Fruit fly (Drosophila melanogaster) whole organism, wandering third instar larva: ENCODE results near the gene CG44098.

Experiments
- Abd-B ChIP-seq: fragments of >200 bp; optimal IDR thresholded peaks from 2 replicates; lab custom pipeline; 2017; ENCODE audit warnings: missing biosample characterization, missing genetic modification characterization
- CG32264 ChIP-seq: fragments of 200-800 bp; sonication (Bioruptor generic); optimal IDR thresholded peaks from 2 replicates; lab custom pipeline; 2016; ENCODE audit warnings: missing biosample characterization, missing genetic modification characterization
- CG9705 ChIP-seq: fragments of 200-800 bp; sonication (Bioruptor generic); optimal IDR thresholded peaks from 2 replicates; lab custom pipeline; 2018; ENCODE audit warnings: missing biosample characterization, mild to moderate bottlenecking, missing genetic modification characterization
- CrebA ChIP-seq: fragments of 200-800 bp; sonication (Bioruptor generic); optimal IDR thresholded peaks from 2 replicates; lab custom pipeline; 2016; ENCODE audit warnings: missing biosample characterization, mild to moderate bottlenecking, missing genetic modification characterization, borderline replicate concordance
- Dfd ChIP-seq: fragments of >200 bp; optimal IDR thresholded peaks from 2 replicates; lab custom pipeline; 2017; ENCODE audit warnings: missing biosample characterization, missing genetic modification characterization
- GATAd ChIP-seq: sonication (Bioruptor generic); optimal IDR thresholded peaks from 2 replicates; lab custom pipeline; 2016; ENCODE audit warnings: missing biosample characterization, missing genetic modification characterization
- HLH106 ChIP-seq: fragments of 200-800 bp; optimal IDR thresholded peaks from 3 replicates; lab custom pipeline; 2019; ENCODE audit warnings: missing biosample characterization, mild to moderate bottlenecking, missing genetic modification characterization, moderate library complexity
- Hnf4 ChIP-seq: fragments of 200-800 bp; sonication (Bioruptor generic); optimal IDR thresholded peaks from 2 replicates; lab custom pipeline; 2016; ENCODE audit warnings: missing biosample characterization, mild to moderate bottlenecking, missing genetic modification characterization
- Hr78 ChIP-seq: fragments of >200 bp; optimal IDR thresholded peaks from 2 replicates; lab custom pipeline; 2017; ENCODE audit warnings: missing biosample characterization, missing genetic modification characterization
- Hr83 ChIP-seq: fragments of 200-300 bp; sonication (Bioruptor generic); optimal IDR thresholded peaks from 2 replicates; lab custom pipeline; 2016; ENCODE audit warnings: missing biosample characterization, mild to moderate bottlenecking, missing genetic modification characterization, moderate library complexity; ENCODE audit not compliant: poor library complexity, severe bottlenecking
- Jra ChIP-seq: sonication (Bioruptor generic); optimal IDR thresholded peaks from 2 replicates; lab custom pipeline; 2016; ENCODE audit warnings: missing biosample characterization, missing genetic modification characterization
- Mio ChIP-seq: sonication (Bioruptor generic); optimal IDR thresholded peaks from 2 replicates; lab custom pipeline; 2016; ENCODE audit warnings: missing biosample characterization, missing genetic modification characterization
- Myc ChIP-seq: fragments of >200 bp; optimal IDR thresholded peaks from 2 replicates; lab custom pipeline; 2017
- N ChIP-seq: fragments of >200 bp; optimal IDR thresholded peaks from 2 replicates; lab custom pipeline; 2018; ENCODE audit warnings: missing biosample characterization, missing external identifiers, missing genetic modification characterization
- OdsH ChIP-seq: fragments of 200-800 bp; sonication (Bioruptor generic); optimal IDR thresholded peaks from 2 replicates; lab custom pipeline; 2016; ENCODE audit warnings: missing biosample characterization, mild to moderate bottlenecking, missing genetic modification characterization
- Rel ChIP-seq, 2 experiments: fragments of 200-800 bp; sonication (Bioruptor generic) in 1 of 2; optimal IDR thresholded peaks; 2 replicates in 1 of 2; 3 replicates in 1 of 2; lab custom pipeline; 2016 to 2019; ENCODE audit warnings: mild to moderate bottlenecking in 2 of 2, missing biosample characterization in 2 of 2, missing genetic modification characterization in 2 of 2, moderate library complexity in 1 of 2
- Vsx2 ChIP-seq: fragments of 200-300, 225-300 bp; sonication (Bioruptor generic); optimal IDR thresholded peaks from 2 replicates; lab custom pipeline; 2018; ENCODE audit warnings: missing biosample characterization, missing genetic modification characterization; ENCODE audit not compliant: partially characterized antibody
- br ChIP-seq: fragments of 200-800 bp; sonication (Bioruptor generic); optimal IDR thresholded peaks from 2 replicates; lab custom pipeline; 2016; ENCODE audit warnings: missing biosample characterization, missing genetic modification characterization
- brk ChIP-seq: fragments of 200-800 bp; sonication (Bioruptor generic); optimal IDR thresholded peaks from 2 replicates; lab custom pipeline; 2016; ENCODE audit warnings: missing biosample characterization, mild to moderate bottlenecking, missing genetic modification characterization
- dl ChIP-seq, 2 experiments: fragments of 175-275, 200-275 bp in 1 of 2; fragments of 200-275 bp in 1 of 2; sonication (Bioruptor generic); optimal IDR thresholded peaks; lab custom pipeline; 2018; ENCODE audit warnings: mild to moderate bottlenecking in 2 of 2, missing biosample characterization in 2 of 2, missing genetic modification characterization in 2 of 2, moderate library complexity in 2 of 2; ENCODE audit not compliant: partially characterized antibody in 2 of 2, insufficient read depth in 1 of 2
- dmrt93B ChIP-seq: fragments of 200-800 bp; sonication (Bioruptor generic); optimal IDR thresholded peaks from 2 replicates; lab custom pipeline; 2018; ENCODE audit warnings: missing biosample characterization, mild to moderate bottlenecking, missing genetic modification characterization
- ey ChIP-seq: fragments of 200-800 bp; sonication (Bioruptor generic); optimal IDR thresholded peaks from 2 replicates; lab custom pipeline; 2016; ENCODE audit warnings: missing biosample characterization, missing genetic modification characterization
- foxo ChIP-seq, 2 experiments: fragments of 200-800 bp; sonication (Bioruptor generic); optimal IDR thresholded peaks; 2 replicates in 1 of 2; 3 replicates in 1 of 2; lab custom pipeline; 2016 to 2017; ENCODE audit warnings: missing biosample characterization in 2 of 2, missing genetic modification characterization in 2 of 2
- fru ChIP-seq: fragments of 200-800 bp; sonication (Bioruptor generic); optimal IDR thresholded peaks from 3 replicates; lab custom pipeline; 2016; ENCODE audit warnings: missing biosample characterization, mild to moderate bottlenecking, missing genetic modification characterization
- h ChIP-seq: fragments of 200-800 bp; sonication (Bioruptor generic); optimal IDR thresholded peaks from 3 replicates; lab custom pipeline; 2016; ENCODE audit warnings: missing biosample characterization, mild to moderate bottlenecking, missing genetic modification characterization
- jim ChIP-seq: fragments of 175-275, 200-325 bp; sonication (Bioruptor generic); optimal IDR thresholded peaks from 2 replicates; lab custom pipeline; 2016; ENCODE audit warnings: missing biosample characterization, mild to moderate bottlenecking, missing genetic modification characterization
- psq ChIP-seq: fragments of 200-800 bp; sonication (Bioruptor generic); optimal IDR thresholded peaks from 3 replicates; lab custom pipeline; 2017; ENCODE audit warnings: missing biosample characterization, mild to moderate bottlenecking, missing genetic modification characterization, moderate library complexity
- sage ChIP-seq: fragments of 200-800 bp; sonication (Bioruptor generic); optimal IDR thresholded peaks from 2 replicates; lab custom pipeline; 2016; ENCODE audit warnings: missing biosample characterization, mild to moderate bottlenecking, missing genetic modification characterization
- sv ChIP-seq: fragments of 200-800 bp; sonication (Bioruptor generic); optimal IDR thresholded peaks from 3 replicates; lab custom pipeline; 2016; ENCODE audit warnings: missing biosample characterization, missing genetic modification characterization
- tai ChIP-seq: sonication (Bioruptor generic); optimal IDR thresholded peaks from 2 replicates; lab custom pipeline; 2016; ENCODE audit warnings: missing biosample characterization, missing genetic modification characterization
- woc ChIP-seq: sonication (Bioruptor generic); optimal IDR thresholded peaks from 2 replicates; lab custom pipeline; 2016; ENCODE audit warnings: missing biosample characterization, mild to moderate bottlenecking, missing genetic modification characterization

Gene CG44098

dm6 chr3R:4717586-4717985, 55.4 kb downstream of the CG44098 start:
- TF ChIP-seq CG32264 (GFP tag; lab: Kevin White, UChicago) (no peak), CrebA (GFP tag; lab: Kevin White, UChicago) (no peak), jim (no peak), fru (GFP tag; lab: Kevin White, UChicago) (no peak), woc (GFP tag; lab: Kevin White, UChicago) (no peak), OdsH (no peak), sv (GFP tag; lab: Kevin White, UChicago) (no peak), Abd-B (no peak), h (no peak), Hr78 (no peak)

dm6 chr3R:4713775-4714360, 59.1 kb downstream of the CG44098 start, which contains the start of gene eIF3f1:
eIF3f1 (minus strand) TSS chr3R:4714182.
- TF ChIP-seq Hr83 (peak; percentile 1), Rel (GFP tag; optimal IDR thresholded peaks at IDR 0.05; lab: Kevin White, UChicago) (no peak), Rel (tag; optimal IDR thresholded peaks at IDR 0.05; lab: Kevin White, UChicago) (peak; percentile 8), CG9705 (GFP tag; lab: Kevin White, UChicago) (no peak), ey (GFP tag; lab: Kevin White, UChicago) (no peak), fru (GFP tag; lab: Kevin White, UChicago) (peak; percentile 27), tai (GFP tag; lab: Kevin White, UChicago) (no peak), Dfd (GFP tag; lab: Kevin White, UChicago) (no peak), HLH106 (tag; lab: Kevin White, UChicago) (peak; percentile 32), jim (no peak), Hnf4 (GFP tag; lab: Kevin White, UChicago) (peak; percentile 3)

- TF ChIP-seq Dfd (GFP tag; lab: Kevin White, UChicago) (no peak), woc (GFP tag; lab: Kevin White, UChicago) (no peak), jim (no peak), sv (GFP tag; lab: Kevin White, UChicago) (no peak), Myc (lab: Kevin White, UChicago) (no peak), tai (GFP tag; lab: Kevin White, UChicago) (no peak), dl (GFP tag; optimal IDR thresholded peaks at IDR 0.05; lab: Kevin White, UChicago; ENCODE audit: insufficient read depth in 1 of 2, partially characterized antibody in 2 of 2) (no peak), brk (GFP tag; lab: Kevin White, UChicago) (no peak), br (GFP tag; lab: Kevin White, UChicago) (no peak), Vsx2 (no peak), dmrt93B (no peak), sage (GFP tag; lab: Kevin White, UChicago) (no peak), Hr78 (no peak), GATAd (GFP tag; lab: Kevin White, UChicago) (no peak), CG32264 (GFP tag; lab: Kevin White, UChicago) (no peak)
Measured at dm6 chr3R:4712063-4712462, 60.9 kb downstream of the CG44098 start.

- TF ChIP-seq sage (GFP tag; lab: Kevin White, UChicago) (no peak), Mio (no peak), psq (GFP tag; lab: Kevin White, UChicago) (no peak), woc (GFP tag; lab: Kevin White, UChicago) (no peak), Rel (GFP tag; optimal IDR thresholded peaks at IDR 0.05; lab: Kevin White, UChicago) (no peak), Rel (tag; optimal IDR thresholded peaks at IDR 0.05; lab: Kevin White, UChicago) (no peak), Jra (GFP tag; lab: Kevin White, UChicago) (no peak), GATAd (GFP tag; lab: Kevin White, UChicago) (no peak), CrebA (GFP tag; lab: Kevin White, UChicago) (no peak), CG32264 (GFP tag; lab: Kevin White, UChicago) (no peak), N (GFP tag; lab: Kevin White, UChicago) (no peak), sv (GFP tag; lab: Kevin White, UChicago) (no peak), foxo (GFP tag; optimal IDR thresholded peaks at IDR 0.05; lab: Kevin White, UChicago) (no peak)
Measured at dm6 chr3R:4706055-4706454, 66.9 kb downstream of the CG44098 start.
